Worm (Caenorhabditis elegans) whole organism, L4 larva: Measurements from ENCODE around the gene F13D11.4.

Experiments used
- F26F4.8 ChIP-seq: fragments of 200-800 bp; sonication (Bioruptor generic); conservative IDR thresholded peaks from 2 replicates; pipeline ENCODE4 v1.3.6; 2022; ENCODE audit warnings: missing genetic modification characterization, missing compliant biosample characterization
- F49E8.2 ChIP-seq: sonication (generic microtip); optimal IDR thresholded peaks from 2 replicates; lab custom pipeline; 2016; ENCODE audit warnings: missing compliant biosample characterization, mild to moderate bottlenecking, missing genetic modification characterization, borderline replicate concordance
- T26A8.4 ChIP-seq: fragments of 200-800 bp; sonication (Bioruptor generic); IDR thresholded peaks from 2 replicates; pipeline ENCODE4 v1.3.6; 2022; ENCODE audit warnings: missing genetic modification characterization, missing compliant biosample characterization
- Y105C5A.15 ChIP-seq: fragments of 200-800 bp; sonication (Bioruptor generic); IDR thresholded peaks from 2 replicates; pipeline ENCODE4 v1.3.6; 2022; ENCODE audit warnings: missing genetic modification characterization, missing compliant biosample characterization
- Y48G9A.11 ChIP-seq: fragments of 200-800 bp; sonication (Bioruptor generic); IDR thresholded peaks from 2 replicates; pipeline ENCODE4 v1.3.6; 2022; ENCODE audit warnings: missing genetic modification reagents, missing genetic modification characterization, missing compliant biosample characterization
- Y5F2A.4 ChIP-seq: fragments of 200-800 bp; sonication (Bioruptor generic); optimal IDR thresholded peaks from 2 replicates; lab custom pipeline; 2018; ENCODE audit warnings: mild to moderate bottlenecking, missing genetic modification characterization, missing compliant biosample characterization
- Y75B8A.6 ChIP-seq: fragments of 200-800 bp; sonication (Bioruptor generic); IDR thresholded peaks from 2 replicates; pipeline ENCODE4 v1.3.6; 2022; ENCODE audit warnings: missing genetic modification reagents, missing genetic modification characterization, missing compliant biosample characterization
- ZK546.5 ChIP-seq, 2 experiments: sonication (generic microtip); optimal IDR thresholded peaks; 2 replicates each; lab custom pipeline; 2017; ENCODE audit warnings: missing biosample characterization in 2 of 2, missing genetic modification characterization in 2 of 2
- ceh-20 ChIP-seq: fragments of 200-800 bp; sonication (Bioruptor generic); IDR thresholded peaks from 2 replicates; pipeline ENCODE4 v1.3.6; 2022; ENCODE audit warnings: missing genetic modification reagents, missing genetic modification characterization, missing compliant biosample characterization
- ceh-32 ChIP-seq: sonication (generic microtip); optimal IDR thresholded peaks from 2 replicates; lab custom pipeline; 2016; ENCODE audit warnings: mild to moderate bottlenecking, missing genetic modification characterization, missing compliant biosample characterization; ENCODE audit not compliant: poor library complexity
- ceh-44 ChIP-seq: fragments of 200-800 bp; sonication (Bioruptor generic); IDR thresholded peaks from 2 replicates; pipeline ENCODE4 v1.3.6; 2022; ENCODE audit warnings: missing genetic modification reagents, missing genetic modification characterization, missing compliant biosample characterization
- ceh-62 ChIP-seq: sonication (generic microtip); optimal IDR thresholded peaks from 2 replicates; lab custom pipeline; 2017; ENCODE audit warnings: missing biosample characterization, missing genetic modification characterization
- ceh-82 ChIP-seq: sonication (generic microtip); optimal IDR thresholded peaks from 2 replicates; lab custom pipeline; 2017; ENCODE audit warnings: missing biosample characterization, missing genetic modification characterization
- daf-12 ChIP-seq: fragments of 150-350 bp; optimal IDR thresholded peaks from 2 replicates; lab custom pipeline; 2014; ENCODE audit warnings: missing biosample characterization, missing genetic modification reagents, missing genetic modification characterization
- daf-16 ChIP-seq, 3 experiments: sonication (generic microtip); optimal IDR thresholded peaks; 2 replicates each; lab custom pipeline; 2016 to 2017; ENCODE audit warnings: missing genetic modification characterization in 3 of 3, missing genetic modification reagents in 3 of 3, mild to moderate bottlenecking in 2 of 3, missing compliant biosample characterization in 2 of 3, missing biosample characterization in 1 of 3, moderate library complexity in 1 of 3
- dmd-6 ChIP-seq: fragments of 200-800 bp; sonication (Bioruptor generic); IDR thresholded peaks from 2 replicates; pipeline ENCODE4 v1.3.6; 2022; ENCODE audit warnings: missing genetic modification reagents, missing genetic modification characterization, missing compliant biosample characterization
- dmd-8 ChIP-seq: fragments of 200-800 bp; sonication (Bioruptor generic); IDR thresholded peaks from 2 replicates; pipeline ENCODE4 v1.3.6; 2022; ENCODE audit warnings: missing genetic modification characterization, missing compliant biosample characterization
- dmd-9 ChIP-seq: fragments of 200-800 bp; sonication (Bioruptor generic); IDR thresholded peaks from 2 replicates; pipeline ENCODE4 v1.3.6; 2022; ENCODE audit warnings: missing genetic modification reagents, missing genetic modification characterization, missing compliant biosample characterization
- dve-1 ChIP-seq: sonication (generic microtip); optimal IDR thresholded peaks from 2 replicates; lab custom pipeline; 2017; ENCODE audit warnings: antibody characterized with exemption, mild to moderate bottlenecking, missing genetic modification characterization, missing compliant biosample characterization; ENCODE audit not compliant: insufficient read depth
- egl-27 ChIP-seq: sonication (generic microtip); optimal IDR thresholded peaks from 3 replicates; lab custom pipeline; 2017; ENCODE audit warnings: missing biosample characterization, missing genetic modification reagents, missing genetic modification characterization
- egl-43 ChIP-seq: fragments of 200-800 bp; sonication (Bioruptor generic); IDR thresholded peaks from 2 replicates; pipeline ENCODE4 v1.3.6; 2022; ENCODE audit warnings: missing genetic modification reagents, missing genetic modification characterization, missing compliant biosample characterization
- hlh-11 ChIP-seq: fragments of 200-800 bp; sonication (Bioruptor generic); optimal IDR thresholded peaks from 2 replicates; lab custom pipeline; 2018; ENCODE audit warnings: mild to moderate bottlenecking, missing genetic modification characterization, missing compliant biosample characterization
- hlh-30 ChIP-seq: sonication (generic microtip); optimal IDR thresholded peaks from 2 replicates; lab custom pipeline; 2017; ENCODE audit warnings: antibody characterized with exemption, mild to moderate bottlenecking, missing genetic modification characterization, missing compliant biosample characterization; ENCODE audit not compliant: insufficient read depth
- lin-13 ChIP-seq: fragments of 150-350 bp; optimal IDR thresholded peaks from 2 replicates; lab custom pipeline; 2014; ENCODE audit warnings: missing biosample characterization, missing genetic modification reagents, missing genetic modification characterization
- lin-15B ChIP-seq: fragments of 150-350 bp; sonication (generic microtip); optimal IDR thresholded peaks from 3 replicates; lab custom pipeline; 2014; ENCODE audit warnings: missing biosample characterization, missing genetic modification characterization
- lir-3 ChIP-seq: sonication (generic microtip); optimal IDR thresholded peaks from 2 replicates; lab custom pipeline; 2016; ENCODE audit warnings: mild to moderate bottlenecking, missing genetic modification characterization, missing compliant biosample characterization
- madf-9 ChIP-seq: fragments of 200-800 bp; sonication (Bioruptor generic); conservative IDR thresholded peaks from 2 replicates; pipeline ENCODE4 v1.3.6; 2022; ENCODE audit warnings: missing genetic modification reagents, missing genetic modification characterization, missing compliant biosample characterization
- mdl-1 ChIP-seq, 2 experiments: fragments of 150-350 bp in 1 of 2; sonication (generic microtip) in 1 of 2; optimal IDR thresholded peaks; 2 replicates each; lab custom pipeline; 2014 to 2017; ENCODE audit warnings: missing biosample characterization in 2 of 2, missing genetic modification characterization in 2 of 2
- mep-1 ChIP-seq: fragments of 150-350 bp; sonication (generic microtip); optimal IDR thresholded peaks from 3 replicates; lab custom pipeline; 2014; ENCODE audit warnings: missing biosample characterization, missing genetic modification characterization
- mes-2 ChIP-seq: sonication (generic microtip); optimal IDR thresholded peaks from 2 replicates; lab custom pipeline; 2016; ENCODE audit warnings: missing genotype, mild to moderate bottlenecking, missing genetic modification characterization, missing compliant biosample characterization; ENCODE audit not compliant: poor library complexity, severe bottlenecking
- mxl-2 ChIP-seq: fragments of 200-800 bp; sonication (Bioruptor generic); conservative IDR thresholded peaks from 2 replicates; pipeline ENCODE4 v1.3.6; 2022; ENCODE audit warnings: missing genetic modification reagents, missing genetic modification characterization, missing compliant biosample characterization
- nhr-11 ChIP-seq: fragments of 150-350 bp; optimal IDR thresholded peaks from 2 replicates; lab custom pipeline; 2014; ENCODE audit warnings: missing biosample characterization, missing genetic modification characterization
- nhr-25 ChIP-seq: sonication (generic microtip); optimal IDR thresholded peaks from 2 replicates; lab custom pipeline; 2017; ENCODE audit warnings: missing genetic modification characterization, mild to moderate bottlenecking, missing compliant biosample characterization, antibody characterized with exemption, moderate library complexity, borderline replicate concordance; ENCODE audit not compliant: insufficient read depth
- nhr-28 ChIP-seq: fragments of 150-350 bp; optimal IDR thresholded peaks from 2 replicates; lab custom pipeline; 2014; ENCODE audit warnings: missing biosample characterization, missing genetic modification characterization
- nhr-42 ChIP-seq: fragments of 200-800 bp; sonication (Bioruptor generic); IDR thresholded peaks from 2 replicates; pipeline ENCODE4 v1.3.6; 2022; ENCODE audit warnings: missing genetic modification characterization, missing compliant biosample characterization
- nhr-6 ChIP-seq: fragments of 150-350 bp; optimal IDR thresholded peaks from 2 replicates; lab custom pipeline; 2014; ENCODE audit warnings: missing biosample characterization, missing genetic modification characterization
- nhr-77 ChIP-seq: fragments of 150-350 bp; optimal IDR thresholded peaks from 2 replicates; lab custom pipeline; 2014; ENCODE audit warnings: missing biosample characterization, missing genetic modification characterization
- php-3 ChIP-seq: fragments of 200-800 bp; sonication (Bioruptor generic); IDR thresholded peaks from 2 replicates; pipeline ENCODE4 v1.3.6; 2022; ENCODE audit warnings: missing genetic modification reagents, missing genetic modification characterization, missing compliant biosample characterization
- pqm-1 ChIP-seq: sonication (generic microtip); optimal IDR thresholded peaks from 2 replicates; lab custom pipeline; 2017; ENCODE audit warnings: missing biosample characterization, missing genetic modification characterization
- saeg-2 ChIP-seq: fragments of 200-800 bp; sonication (Bioruptor generic); IDR thresholded peaks from 2 replicates; pipeline ENCODE4 v1.3.6; 2022; ENCODE audit warnings: missing genetic modification reagents, missing genetic modification characterization, missing compliant biosample characterization
- sdz-12 ChIP-seq: fragments of 200-800 bp; sonication (Bioruptor generic); optimal IDR thresholded peaks from 2 replicates; lab custom pipeline; 2018; ENCODE audit warnings: mild to moderate bottlenecking, missing genetic modification characterization, missing compliant biosample characterization
- set-16 ChIP-seq: fragments of 200-800 bp; sonication (Bioruptor generic); IDR thresholded peaks from 2 replicates; pipeline ENCODE4 v1.3.6; 2022; ENCODE audit warnings: missing genetic modification reagents, missing genetic modification characterization, missing compliant biosample characterization
- skn-1 ChIP-seq: fragments of 150-350 bp; optimal IDR thresholded peaks from 2 replicates; lab custom pipeline; 2014; ENCODE audit warnings: missing biosample characterization, missing genetic modification characterization
- snpc-1.2 ChIP-seq: fragments of 200-800 bp; sonication (Bioruptor generic); IDR thresholded peaks from 2 replicates; pipeline ENCODE4 v1.3.6; 2022; ENCODE audit warnings: missing genetic modification reagents, missing genetic modification characterization, missing compliant biosample characterization
- spr-1 ChIP-seq: sonication (generic microtip); optimal IDR thresholded peaks from 2 replicates; lab custom pipeline; 2016; ENCODE audit warnings: mild to moderate bottlenecking, missing genetic modification characterization, missing compliant biosample characterization
- zag-1 ChIP-seq: fragments of 150-350 bp; optimal IDR thresholded peaks from 2 replicates; lab custom pipeline; 2014; ENCODE audit warnings: missing biosample characterization, missing genetic modification characterization
- zfp-2 ChIP-seq: sonication (generic microtip); optimal IDR thresholded peaks from 2 replicates; lab custom pipeline; 2016; ENCODE audit warnings: mild to moderate bottlenecking, missing genetic modification characterization, missing compliant biosample characterization
- ztf-11 ChIP-seq: fragments of 150-350 bp; optimal IDR thresholded peaks from 2 replicates; lab custom pipeline; 2014; ENCODE audit warnings: missing biosample characterization, missing genetic modification characterization

The F13D11.4 gene

DNA sequence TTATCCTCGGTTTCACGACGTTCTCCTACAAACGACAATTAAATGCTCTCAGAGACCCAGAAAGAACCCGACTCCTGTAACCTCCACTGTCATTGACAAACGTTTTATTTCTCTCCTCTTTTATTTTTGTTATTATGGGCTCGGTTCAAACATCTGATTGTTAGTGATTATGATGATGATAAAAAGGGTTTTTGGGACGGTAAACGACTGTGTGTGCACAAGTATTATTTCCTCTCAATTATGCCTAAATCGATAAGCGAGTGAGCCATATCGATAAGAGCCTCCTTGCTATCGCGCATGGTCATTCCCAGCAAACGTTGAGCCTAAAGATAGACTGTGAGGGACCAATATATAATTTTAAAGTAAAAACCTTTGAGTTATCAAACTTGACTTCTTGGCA, 2.8 kb downstream of the F13D11.4 start:
- TF ChIP-seq pqm-1 (tag; lab: Kevin White, UChicago) (peak; percentile 6), Y48G9A.11 (no peak), dve-1 (tag; lab: Kevin White, UChicago) (peak; percentile 24), php-3 (GFP tag; lab: Robert Waterston, UW) (0 out of 2 replicates have a peak, but pooled peaks have one; percentile 26), ceh-20 (GFP tag; lab: Robert Waterston, UW) (no peak), daf-16 (GFP tag; optimal IDR thresholded peaks at IDR 0.05; lab: Kevin White, UChicago) (no peak), daf-16 (tag; optimal IDR thresholded peaks at IDR 0.05; lab: Kevin White, UChicago) (peak; percentile 55)

DNA sequence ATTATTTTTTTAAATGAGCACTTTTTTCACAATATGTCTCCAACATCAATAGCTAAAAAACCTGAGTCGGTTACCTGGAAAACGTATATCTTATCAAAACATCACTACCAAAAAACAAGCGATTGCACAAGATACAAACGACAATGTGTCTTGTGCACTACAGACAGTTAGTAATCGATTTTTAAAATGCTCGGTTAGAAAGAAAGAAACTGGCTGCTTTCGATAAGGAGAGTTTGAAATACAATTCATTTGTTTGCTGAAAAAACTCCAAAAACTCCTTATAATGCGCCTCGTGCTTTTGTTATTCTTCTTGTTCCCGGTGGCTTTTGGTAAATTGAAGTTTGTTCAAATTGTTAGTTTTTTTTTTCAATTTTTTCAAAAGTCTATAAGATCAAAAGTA, 5.4 kb downstream of the F13D11.4 start, which contains the start of gene acp-5:
Gene acp-5, plus strand, starts transcription at position 261 of the 400 bp plus-strand sequence.
- TF ChIP-seq madf-9 (GFP tag; lab: Robert Waterston, UW) (no peak), spr-1 (tag; lab: Kevin White, UChicago) (no peak), dmd-6 (0 out of 2 replicates have a peak, but pooled peaks have one; percentile 19), nhr-42 (GFP tag; lab: Robert Waterston, UW) (no peak), ztf-11 (tag; lab: Kevin White, UChicago) (no peak), daf-12 (tag; lab: Kevin White, UChicago) (no peak), dve-1 (tag; lab: Kevin White, UChicago) (peak; percentile 42), pqm-1 (tag; lab: Kevin White, UChicago) (peak; percentile 14), mxl-2 (GFP tag; lab: Robert Waterston, UW) (no peak), nhr-6 (no peak), skn-1 (tag; lab: Kevin White, UChicago) (no peak), Y5F2A.4 (GFP tag; lab: Kevin White, UChicago) (no peak), saeg-2 (GFP tag; lab: Robert Waterston, UW) (no peak), mdl-1 (tag; optimal IDR thresholded peaks at IDR 0.05; lab: Kevin White, UChicago) (no peak), dmd-9 (no peak), ceh-32 (tag; lab: Kevin White, UChicago) (no peak), dmd-8 (no peak), snpc-1.2 (no peak), lin-15B (no peak), mes-2 (tag; lab: Kevin White, UChicago) (no peak), T26A8.4 (GFP tag; lab: Robert Waterston, UW) (no peak), ceh-62 (no peak), nhr-25 (tag; lab: Kevin White, UChicago) (no peak), hlh-30 (tag; lab: Kevin White, UChicago) (no peak), nhr-77 (tag; lab: Kevin White, UChicago) (peak; percentile 26), F26F4.8 (GFP tag; lab: Robert Waterston, UW) (no peak), lir-3 (no peak), lin-13 (GFP tag; lab: Kevin White, UChicago) (no peak), egl-27 (tag; lab: Kevin White, UChicago) (no peak), nhr-28 (tag; lab: Kevin White, UChicago) (peak; percentile 92), ZK546.5 (tag; optimal IDR thresholded peaks at IDR 0.05; lab: Kevin White, UChicago) (no peak), egl-43 (GFP tag; lab: Robert Waterston, UW) (no peak), Y105C5A.15 (no peak), nhr-11 (no peak), mep-1 (no peak), hlh-11 (tag; lab: Kevin White, UChicago) (peak; percentile 42), F49E8.2 (tag; lab: Kevin White, UChicago) (no peak), zfp-2 (tag; lab: Kevin White, UChicago) (no peak), Y75B8A.6 (GFP tag; lab: Robert Waterston, UW) (no peak), ceh-82 (no peak), ceh-44 (GFP tag; lab: Robert Waterston, UW) (no peak), daf-16 (GFP tag; optimal IDR thresholded peaks at IDR 0.05; lab: Kevin White, UChicago) (no peak), daf-16 (tag; optimal IDR thresholded peaks at IDR 0.05; lab: Kevin White, UChicago) (peak; percentile 72), Y48G9A.11 (no peak), set-16 (GFP tag; lab: Robert Waterston, UW) (no peak), sdz-12 (GFP tag; lab: Kevin White, UChicago) (no peak), zag-1 (no peak)
